Worm (Caenorhabditis elegans) whole organism, L4 larva: Measurements from ENCODE around the gene T13C2.3.

Source experiments
- F10B5.3 ChIP-seq: sonication (generic microtip); optimal IDR thresholded peaks from 2 replicates; lab custom pipeline; 2016; ENCODE audit warnings: mild to moderate bottlenecking, missing genetic modification characterization, missing compliant biosample characterization
- ZK546.5 ChIP-seq, 2 experiments: sonication (generic microtip); optimal IDR thresholded peaks; 2 replicates each; lab custom pipeline; 2017; ENCODE audit warnings: missing biosample characterization in 2 of 2, missing genetic modification characterization in 2 of 2
- aly-2 ChIP-seq: sonication (generic microtip); optimal IDR thresholded peaks from 2 replicates; lab custom pipeline; 2018; ENCODE audit warnings: missing biosample characterization, missing genetic modification characterization
- ceh-62 ChIP-seq: sonication (generic microtip); optimal IDR thresholded peaks from 2 replicates; lab custom pipeline; 2017; ENCODE audit warnings: missing biosample characterization, missing genetic modification characterization
- ceh-82 ChIP-seq: sonication (generic microtip); optimal IDR thresholded peaks from 2 replicates; lab custom pipeline; 2017; ENCODE audit warnings: missing biosample characterization, missing genetic modification characterization
- ces-1 ChIP-seq: fragments of 150-350 bp; sonication (generic microtip); optimal IDR thresholded peaks from 4 replicates; lab custom pipeline; 2014; ENCODE audit warnings: missing biosample characterization, missing genetic modification reagents, missing genetic modification characterization
- daf-8 ChIP-seq: fragments of 200-800 bp; sonication (Bioruptor generic); IDR thresholded peaks from 2 replicates; pipeline ENCODE4 v1.3.6; 2022; ENCODE audit warnings: missing genetic modification characterization, missing compliant biosample characterization
- dmd-6 ChIP-seq: fragments of 200-800 bp; sonication (Bioruptor generic); IDR thresholded peaks from 2 replicates; pipeline ENCODE4 v1.3.6; 2022; ENCODE audit warnings: missing genetic modification reagents, missing genetic modification characterization, missing compliant biosample characterization
- mep-1 ChIP-seq: fragments of 150-350 bp; sonication (generic microtip); optimal IDR thresholded peaks from 3 replicates; lab custom pipeline; 2014; ENCODE audit warnings: missing biosample characterization, missing genetic modification characterization
- nhr-11 ChIP-seq: fragments of 150-350 bp; optimal IDR thresholded peaks from 2 replicates; lab custom pipeline; 2014; ENCODE audit warnings: missing biosample characterization, missing genetic modification characterization
- nhr-28 ChIP-seq: fragments of 150-350 bp; optimal IDR thresholded peaks from 2 replicates; lab custom pipeline; 2014; ENCODE audit warnings: missing biosample characterization, missing genetic modification characterization

DNA sequence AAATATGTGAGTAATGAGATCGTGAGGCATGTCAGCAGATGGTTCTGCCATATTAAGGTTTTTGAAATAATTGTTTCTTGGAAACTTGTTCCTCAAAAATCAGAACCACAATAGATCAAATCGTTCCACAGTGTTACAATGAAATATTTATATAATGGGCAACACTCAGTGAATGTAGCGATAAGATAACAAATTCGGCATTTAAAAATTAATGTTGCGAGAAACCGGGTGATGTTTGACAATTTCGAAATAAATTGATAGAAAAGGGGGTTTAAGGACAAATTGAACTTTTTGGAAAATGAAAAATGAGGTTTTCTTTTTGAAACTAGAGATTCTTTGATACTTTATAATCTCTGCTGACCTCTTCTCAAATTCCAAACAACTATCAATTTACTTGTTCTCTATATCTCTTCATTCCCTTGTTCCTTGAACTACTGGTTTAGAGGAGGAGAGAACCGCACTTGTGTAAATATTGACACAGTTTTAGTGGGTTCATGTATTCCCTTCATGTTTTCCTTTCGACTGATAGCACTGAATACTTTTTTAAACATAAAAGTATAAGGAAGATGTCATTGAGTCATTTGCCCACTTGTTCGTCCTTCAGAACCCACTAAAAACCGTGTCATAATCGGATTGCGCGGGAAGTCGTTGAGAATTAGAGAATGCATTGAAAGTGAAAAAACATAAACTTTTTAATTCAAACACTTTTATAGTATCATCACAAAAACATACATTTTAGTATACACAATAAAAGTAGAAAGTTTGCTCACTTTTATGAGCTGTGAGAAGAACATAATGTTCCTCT, 47.9 kb downstream of the T13C2.3 start:
- TF ChIP-seq ces-1 (GFP tag; lab: Kevin White, UChicago) (no peak), F10B5.3 (tag; lab: Kevin White, UChicago) (no peak), ZK546.5 (tag; optimal IDR thresholded peaks at IDR 0.05; lab: Kevin White, UChicago) (no peak), mep-1 (tag; lab: Kevin White, UChicago) (no peak), ceh-62 (tag; lab: Kevin White, UChicago) (no peak), nhr-28 (tag; lab: Kevin White, UChicago) (peak; percentile 28), aly-2 (tag; lab: Kevin White, UChicago) (no peak), dmd-6 (GFP tag; lab: Robert Waterston, UW) (peak; percentile 51; the same call in 1 of the 2 replicates), nhr-11 (tag; lab: Kevin White, UChicago) (no peak), daf-8 (no peak), ceh-82 (no peak)
